Worm (Caenorhabditis elegans) whole organism, midembryonic: ENCODE measurements around the gene gst-44.

Source experiments
- T22C8.4 ChIP-seq: fragments of 200-800 bp; sonication (Bioruptor generic); IDR thresholded peaks from 2 replicates; pipeline ENCODE4 v1.3.6; 2022; ENCODE audit warnings: missing genetic modification characterization, missing compliant biosample characterization
- cog-1 ChIP-seq: sonication (generic microtip); optimal IDR thresholded peaks from 2 replicates; lab custom pipeline; 2016; ENCODE audit warnings: missing genetic modification characterization, missing compliant biosample characterization
- flt-1 ChIP-seq: fragments of 200-800 bp; sonication (Bioruptor generic); IDR thresholded peaks from 2 replicates; pipeline ENCODE4 v1.3.6; 2022; ENCODE audit warnings: missing genetic modification characterization, missing compliant biosample characterization
- klf-2 ChIP-seq: fragments of 200-800 bp; sonication (Bioruptor generic); conservative IDR thresholded peaks from 2 replicates; pipeline ENCODE4 v1.3.6; 2022; ENCODE audit warnings: missing genetic modification reagents, missing genetic modification characterization, missing compliant biosample characterization
- med-1 ChIP-seq: sonication (generic microtip); optimal IDR thresholded peaks from 2 replicates; lab custom pipeline; 2017; ENCODE audit warnings: missing genetic modification characterization, mild to moderate bottlenecking, missing compliant biosample characterization, antibody characterized with exemption, missing genetic modification reagents; ENCODE audit not compliant: insufficient read depth
- ref-1 ChIP-seq: fragments of 200-800 bp; sonication (Bioruptor generic); conservative IDR thresholded peaks from 2 replicates; pipeline ENCODE4 v1.3.6; 2022; ENCODE audit warnings: missing genetic modification reagents, missing genetic modification characterization, missing compliant biosample characterization
- tab-1 ChIP-seq: fragments of 200-800 bp; sonication (Bioruptor generic); IDR thresholded peaks from 2 replicates; pipeline ENCODE4 v1.3.6; 2022; ENCODE audit warnings: missing genetic modification characterization, missing compliant biosample characterization
- ztf-23 ChIP-seq: fragments of 200-800 bp; sonication (Bioruptor generic); IDR thresholded peaks from 2 replicates; pipeline ENCODE4 v1.3.6; 2022; ENCODE audit warnings: missing genetic modification reagents, missing genetic modification characterization, missing compliant biosample characterization
- ztf-29 ChIP-seq: fragments of 200-800 bp; sonication (Bioruptor generic); IDR thresholded peaks from 2 replicates; pipeline ENCODE4 v1.3.6; 2022; ENCODE audit warnings: missing genetic modification reagents, missing genetic modification characterization, missing compliant biosample characterization

gst-44 gene

DNA sequence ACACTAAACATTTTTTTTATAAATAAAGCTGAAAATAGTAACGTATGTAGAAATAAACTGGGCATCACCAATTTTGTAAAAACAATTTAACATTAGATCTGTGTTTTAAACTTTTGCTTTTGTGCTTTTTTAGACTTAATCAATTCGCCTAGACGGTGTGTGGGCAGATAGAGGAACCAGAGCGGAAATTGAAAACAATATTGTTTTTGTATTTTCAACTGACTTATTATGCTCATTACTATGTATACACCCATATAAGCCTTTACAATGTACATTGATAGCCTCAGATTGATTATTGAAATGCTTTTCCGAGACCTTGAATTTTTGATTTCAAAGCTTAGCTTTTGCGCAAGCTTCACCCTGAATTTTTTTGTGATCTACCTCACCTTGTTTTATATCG is 39.2 kb downstream of the gst-44 start, which contains the start of gene str-73:
str-73 (plus strand) TSS at position 301 of the 400 bp plus-strand sequence.
- TF ChIP-seq ztf-23 (no peak), flt-1 (GFP tag; lab: Robert Waterston, UW) (no peak), T22C8.4 (GFP tag; lab: Robert Waterston, UW) (no peak), cog-1 (tag; lab: Kevin White, UChicago) (no peak), ref-1 (GFP tag; lab: Robert Waterston, UW) (no peak), ztf-29 (no peak)

- no peak for TF ChIP-seq T22C8.4 (GFP tag; lab: Robert Waterston, UW)
- no peak for TF ChIP-seq ztf-23
- TF ChIP-seq ztf-29 = no peak
- TF ChIP-seq flt-1 (GFP tag; lab: Robert Waterston, UW) = no peak
- TF ChIP-seq cog-1 (tag; lab: Kevin White, UChicago) = no peak
- no peak for TF ChIP-seq tab-1
- TF ChIP-seq ref-1 (GFP tag; lab: Robert Waterston, UW) = no peak
- no peak for TF ChIP-seq klf-2
- no peak for TF ChIP-seq med-1 (GFP tag; lab: Kevin White, UChicago)
These were observed 42.8 kb downstream of the gst-44 start, which contains the start of gene clec-234 for ce11 chrV:16433471-16433870. TSS of gene clec-234 (minus strand) at chrV:16433571.

- TF ChIP-seq tab-1 (no peak), ref-1 (GFP tag; lab: Robert Waterston, UW) (no peak), ztf-29 (no peak), cog-1 (tag; lab: Kevin White, UChicago) (no peak), ztf-23 (no peak)
These were observed 44.8 kb downstream of the gst-44 start, which contains the start of the genes F26D2.13 and F26D2.14 for ce11 chrV:16435510-16435909. TSS of gene F26D2.13 (minus strand) at chrV:16435610. TSS of gene F26D2.14 (plus strand) at chrV:16435855.

- TF ChIP-seq tab-1 = no peak
- no peak for TF ChIP-seq flt-1 (GFP tag; lab: Robert Waterston, UW)
- TF ChIP-seq ztf-29 = no peak
- no peak for TF ChIP-seq T22C8.4 (GFP tag; lab: Robert Waterston, UW)
- TF ChIP-seq cog-1 (tag; lab: Kevin White, UChicago) = no peak
- no peak for TF ChIP-seq ref-1 (GFP tag; lab: Robert Waterston, UW)
- TF ChIP-seq klf-2 = no peak
These were observed 46.9 kb downstream of the gst-44 start, which contains the start of gene F26D2.15 for ce11 chrV:16437546-16437945. TSS of gene F26D2.15 (plus strand) at chrV:16437846.
